Worm (Caenorhabditis elegans) whole organism, late embryonic: ENCODE data around the gene spt-4.

Source experiments
- K02D7.2 ChIP-seq: sonication (generic microtip); optimal IDR thresholded peaks from 2 replicates; lab custom pipeline; 2017; ENCODE audit warnings: mild to moderate bottlenecking, missing genetic modification characterization, missing compliant biosample characterization
- ceh-14 ChIP-seq: sonication (generic microtip); optimal IDR thresholded peaks from 2 replicates; lab custom pipeline; 2016; ENCODE audit warnings: missing genotype, missing genetic modification characterization, missing compliant biosample characterization
- ceh-31 ChIP-seq: sonication (generic microtip); optimal IDR thresholded peaks from 2 replicates; lab custom pipeline; 2016; ENCODE audit warnings: missing genetic modification characterization, missing compliant biosample characterization
- fkh-10 ChIP-seq: fragments of 150-350 bp; optimal IDR thresholded peaks from 2 replicates; lab custom pipeline; 2014; ENCODE audit warnings: missing biosample characterization, missing genetic modification reagents, missing genetic modification characterization
- pat-9 ChIP-seq: fragments of 200-800 bp; sonication (Bioruptor generic); optimal IDR thresholded peaks from 2 replicates; lab custom pipeline; 2018; ENCODE audit warnings: mild to moderate bottlenecking, missing genetic modification characterization, moderate library complexity, missing compliant biosample characterization
- tbx-2 ChIP-seq: sonication (generic microtip); optimal IDR thresholded peaks from 2 replicates; lab custom pipeline; 2016; ENCODE audit warnings: missing genetic modification characterization, missing compliant biosample characterization
- unc-42 ChIP-seq: sonication (generic microtip); optimal IDR thresholded peaks from 2 replicates; lab custom pipeline; 2016; ENCODE audit warnings: missing genotype, missing genetic modification characterization, missing compliant biosample characterization
- unc-55 ChIP-seq: sonication (generic microtip); optimal IDR thresholded peaks from 2 replicates; lab custom pipeline; 2017; ENCODE audit warnings: missing biosample characterization, missing genetic modification reagents, missing genetic modification characterization
- unc-86 ChIP-seq: sonication (generic microtip); optimal IDR thresholded peaks from 2 replicates; lab custom pipeline; 2016; ENCODE audit warnings: missing genetic modification characterization, missing compliant biosample characterization

ce11 chrIII:33257-33656 is 36.3 kb downstream of the spt-4 start:
- TF ChIP-seq ceh-14 (tag; lab: Kevin White, UChicago) = no peak
- TF ChIP-seq unc-86 = no peak
- no peak for TF ChIP-seq K02D7.2 (tag; lab: Kevin White, UChicago)
- no peak for TF ChIP-seq unc-42
- TF ChIP-seq unc-55 = no peak
- TF ChIP-seq ceh-31 = no peak
- no peak for TF ChIP-seq tbx-2 (tag; lab: Kevin White, UChicago)
- no peak for TF ChIP-seq fkh-10 (GFP tag; lab: Kevin White, UChicago)
- TF ChIP-seq pat-9 (tag; lab: Kevin White, UChicago) = no peak
